Fruit fly (Drosophila melanogaster) whole organism, pupa: ENCODE data around the gene CG14931.

Source experiments
- CG12605 ChIP-seq: fragments of 200-800 bp; sonication (Bioruptor generic); IDR thresholded peaks from 2 replicates; pipeline ENCODE4 v1.3.6; 2022; ENCODE audit warnings: missing biosample characterization, missing genetic modification characterization
- EcR ChIP-seq: fragments of 200-800 bp; sonication (Bioruptor generic); optimal IDR thresholded peaks from 3 replicates; lab custom pipeline; 2019; ENCODE audit warnings: missing biosample characterization, missing genetic modification characterization, mild to moderate bottlenecking, moderate library complexity, missing genetic modification reagents
- Snoo ChIP-seq: fragments of 200-800 bp; sonication (Bioruptor generic); optimal IDR thresholded peaks from 3 replicates; lab custom pipeline; 2017; ENCODE audit warnings: missing biosample characterization, mild to moderate bottlenecking, missing genetic modification characterization, inconsistent platforms
- rn ChIP-seq: fragments of 200-800 bp; sonication (Bioruptor generic); IDR thresholded peaks from 2 replicates; pipeline ENCODE4 v1.3.6; 2022; ENCODE audit warnings: missing biosample characterization, missing genetic modification characterization

dm6 chr2L:11753922-11754321 lies 34.2 kb upstream of the CG14931 start, which contains the start of gene CG42471:
- TF ChIP-seq CG12605 (no peak), rn (no peak), EcR (GFP tag; lab: Kevin White, UChicago) (no peak), Snoo (tag; lab: Kevin White, UChicago) (no peak)
